Fruit fly (Drosophila melanogaster): ENCODE results near the gene Ddr.

Ddr gene

dm6 chr2L:6276815-6277214, 23.9 kb downstream of the Ddr start (continued):
- TF ChIP-seq fd59A (GFP tag; optimal IDR thresholded peaks at IDR 0.05) = peak; percentile 29
- no peak for TF ChIP-seq Ets21C (GFP tag; optimal IDR thresholded peaks at IDR 0.05)
- TF ChIP-seq dsx (GFP tag; optimal IDR thresholded peaks at IDR 0.05; ENCODE audit: poor library complexity, severe bottlenecking) = no peak
- TF ChIP-seq Eip75B (GFP tag; optimal IDR thresholded peaks at IDR 0.05) = peak; percentile 31
- no peak for TF ChIP-seq CG11294 (GFP tag; IDR thresholded peaks at IDR 0.05)
- TF ChIP-seq Sox14 (GFP tag; optimal IDR thresholded peaks at IDR 0.05) = peak; percentile 28
- TF ChIP-seq Met (GFP tag; optimal IDR thresholded peaks at IDR 0.05) = peak; percentile 11
- TF ChIP-seq CG9139 (GFP tag; optimal IDR thresholded peaks at IDR 0.05) = no peak
- TF ChIP-seq CG3919 (GFP tag; optimal IDR thresholded peaks at IDR 0.05) = peak; percentile 12
- no peak for TF ChIP-seq CG6792 (GFP tag; optimal IDR thresholded peaks at IDR 0.05)
- TF ChIP-seq Hr39 (GFP tag; optimal IDR thresholded peaks at IDR 0.05) = no peak
- TF ChIP-seq acj6 (GFP tag; optimal IDR thresholded peaks at IDR 0.05) = peak; percentile 26
- TF ChIP-seq CG11902 (GFP tag; optimal IDR thresholded peaks at IDR 0.05) = no peak
- TF ChIP-seq CG6854 (GFP tag; optimal IDR thresholded peaks at IDR 0.05) = no peak
- TF ChIP-seq CG8632 (GFP tag; optimal IDR thresholded peaks at IDR 0.05) = peak; percentile 1
- TF ChIP-seq vri (GFP tag; optimal IDR thresholded peaks at IDR 0.05) = no peak
- TF ChIP-seq CG15336 (GFP tag; IDR thresholded peaks at IDR 0.05) = peak; percentile 69; the same call in 1 of the 2 replicates
- no peak for TF ChIP-seq Lpt (GFP tag; optimal IDR thresholded peaks at IDR 0.05)

DNA sequence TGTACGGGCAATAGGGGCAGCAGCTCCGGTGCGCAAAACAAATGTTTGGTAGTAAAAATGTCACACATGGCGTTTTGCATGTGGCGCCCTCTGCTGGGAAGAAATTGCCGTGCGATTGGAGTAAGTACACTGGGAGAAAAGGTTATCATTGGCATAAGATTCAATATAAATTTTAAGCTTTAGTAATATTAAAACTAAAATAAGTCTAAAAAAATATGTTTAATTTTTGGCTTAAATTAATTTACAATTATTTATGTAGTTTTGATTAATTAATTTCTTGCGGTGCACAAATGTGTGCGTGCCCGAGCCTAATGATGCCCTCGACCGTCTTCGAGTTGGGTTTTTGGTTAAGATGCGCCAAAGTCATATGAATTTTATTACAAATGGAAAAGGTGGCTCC, 27.4 kb downstream of the Ddr start:
- TF ChIP-seq fd85E (GFP tag; optimal IDR thresholded peaks at IDR 0.05) = no peak
- peak; percentile 11 for TF ChIP-seq spab (GFP tag; optimal IDR thresholded peaks at IDR 0.05)
- TF ChIP-seq net (GFP tag; optimal IDR thresholded peaks at IDR 0.05) = no peak
- TF ChIP-seq CG8119 (GFP tag; IDR thresholded peaks at IDR 0.05) = 0 out of 3 replicates have a peak, but pooled peaks have one; percentile 37
- TF ChIP-seq svp (GFP tag) = peak; percentile 69
- TF ChIP-seq CG10669 (GFP tag; optimal IDR thresholded peaks at IDR 0.05) = peak; percentile 19
- TF ChIP-seq CG7368 (GFP tag; optimal IDR thresholded peaks at IDR 0.05) = no peak
- peak; percentile 15 for TF ChIP-seq pdm3 (GFP tag; optimal IDR thresholded peaks at IDR 0.05)
- no peak for TF ChIP-seq CG1621 (tag; optimal IDR thresholded peaks at IDR 0.05)
- 0 out of 2 replicates have a peak, but pooled peaks have one; percentile 16 for TF ChIP-seq Gug (GFP tag; IDR thresholded peaks at IDR 0.05)
- TF ChIP-seq Ets21C (GFP tag; optimal IDR thresholded peaks at IDR 0.05) = no peak
- TF ChIP-seq Sox15 (GFP tag; optimal IDR thresholded peaks at IDR 0.05) = no peak
- peak in 1 of 2 experiments; percentile 5 for TF ChIP-seq ss (GFP tag; optimal IDR thresholded peaks at IDR 0.05)
- no peak for TF ChIP-seq Hr38 (GFP tag; optimal IDR thresholded peaks at IDR 0.05)
- TF ChIP-seq cyc (GFP tag; optimal IDR thresholded peaks at IDR 0.05) = peak; percentile 16
- TF ChIP-seq Sox14 (GFP tag; optimal IDR thresholded peaks at IDR 0.05) = no peak
- no peak for TF ChIP-seq CG15336 (GFP tag; IDR thresholded peaks at IDR 0.05)
- TF ChIP-seq Eip75B (GFP tag; optimal IDR thresholded peaks at IDR 0.05) = no peak
- TF ChIP-seq fd59A (GFP tag; optimal IDR thresholded peaks at IDR 0.05) = no peak
- TF ChIP-seq CG6792 (GFP tag; optimal IDR thresholded peaks at IDR 0.05) = no peak
- TF ChIP-seq Sox102F (GFP tag; optimal IDR thresholded peaks at IDR 0.05) = no peak
- TF ChIP-seq acj6 (GFP tag; optimal IDR thresholded peaks at IDR 0.05) = peak; percentile 28
- TF ChIP-seq CG31627 (GFP tag; optimal IDR thresholded peaks at IDR 0.05) = no peak
- TF ChIP-seq CG32006 (GFP tag; optimal IDR thresholded peaks at IDR 0.05) = peak; percentile 43
- TF ChIP-seq dac (GFP tag; optimal IDR thresholded peaks at IDR 0.05) = no peak
- peak; percentile 23 for TF ChIP-seq Hr39 (GFP tag; optimal IDR thresholded peaks at IDR 0.05)
- peak; percentile 0 for TF ChIP-seq CG3032 (tag; optimal IDR thresholded peaks at IDR 0.05)
- peak; percentile 42 for TF ChIP-seq Hr4 (GFP tag; optimal IDR thresholded peaks at IDR 0.05)
- peak; percentile 29 for TF ChIP-seq CG10631 (GFP tag; optimal IDR thresholded peaks at IDR 0.05)
- peak; percentile 34 for TF ChIP-seq CG3919 (GFP tag; optimal IDR thresholded peaks at IDR 0.05)
- peak; percentile 19 for TF ChIP-seq lz (GFP tag; optimal IDR thresholded peaks at IDR 0.05)
- TF ChIP-seq Eip78C (GFP tag) = peak; percentile 81
- no peak for TF ChIP-seq CG11902 (GFP tag; optimal IDR thresholded peaks at IDR 0.05)
- TF ChIP-seq Ets96B (tag; optimal IDR thresholded peaks at IDR 0.05) = peak; percentile 28
- TF ChIP-seq Met (GFP tag; optimal IDR thresholded peaks at IDR 0.05) = peak; percentile 8
- no peak for TF ChIP-seq CG6808 (GFP tag; optimal IDR thresholded peaks at IDR 0.05)
- TF ChIP-seq CG11762 (GFP tag; optimal IDR thresholded peaks at IDR 0.05; ENCODE audit: insufficient read depth) = no peak
- peak; percentile 63 for TF ChIP-seq CG6163 (GFP tag; IDR thresholded peaks at IDR 0.05)
- TF ChIP-seq CG6854 (GFP tag; optimal IDR thresholded peaks at IDR 0.05) = no peak
- no peak for TF ChIP-seq CG8319 (GFP tag; optimal IDR thresholded peaks at IDR 0.05)
- TF ChIP-seq eg (GFP tag; IDR thresholded peaks at IDR 0.05) = 0 out of 3 replicates have a peak, but pooled peaks have one; percentile 30
- TF ChIP-seq CG4318 (GFP tag; optimal IDR thresholded peaks at IDR 0.05) = no peak
- TF ChIP-seq CG9139 (GFP tag; optimal IDR thresholded peaks at IDR 0.05) = no peak
- TF ChIP-seq Eip93F (GFP tag; optimal IDR thresholded peaks at IDR 0.05) = no peak

Measured in whole organism, prepupa.